Worm (Caenorhabditis elegans) whole organism, L4/young adult: ENCODE data around the gene lec-3.

Source experiments
- W03F9.2 ChIP-seq: fragments of 150-350 bp; optimal IDR thresholded peaks from 2 replicates; lab custom pipeline; 2014; ENCODE audit warnings: missing biosample characterization, missing genetic modification characterization
- dao-5 ChIP-seq: sonication (generic microtip); optimal IDR thresholded peaks from 2 replicates; lab custom pipeline; 2016; ENCODE audit warnings: missing genotype, missing genetic modification characterization, moderate library complexity, missing compliant biosample characterization
- him-1 ChIP-seq: sonication (generic microtip); optimal IDR thresholded peaks from 2 replicates; lab custom pipeline; 2016; ENCODE audit warnings: missing genotype, missing genetic modification reagents, missing genetic modification characterization, missing compliant biosample characterization

- TF ChIP-seq W03F9.2 (tag; lab: Kevin White, UChicago) (no peak), dao-5 (tag; lab: Kevin White, UChicago) (no peak), him-1 (tag; lab: Kevin White, UChicago) (no peak)
These were observed 17.0 kb downstream of the lec-3 start, which contains the start of gene ZK892.5 for ce11 chrII:10007917-10008316.
